Worm (Caenorhabditis elegans) whole organism, L4 larva: ENCODE data around the gene F48E3.2.

ENCODE experiments used
- F37D6.2 ChIP-seq: sonication (generic microtip); optimal IDR thresholded peaks from 2 replicates; lab custom pipeline; 2016; ENCODE audit warnings: mild to moderate bottlenecking, missing genetic modification characterization, missing compliant biosample characterization
- R02D3.7 ChIP-seq: fragments of 150-350 bp; sonication (generic microtip); optimal IDR thresholded peaks from 3 replicates; lab custom pipeline; 2014; ENCODE audit warnings: missing biosample characterization, missing genetic modification characterization
- Y5F2A.4 ChIP-seq: fragments of 200-800 bp; sonication (Bioruptor generic); optimal IDR thresholded peaks from 2 replicates; lab custom pipeline; 2018; ENCODE audit warnings: mild to moderate bottlenecking, missing genetic modification characterization, missing compliant biosample characterization
- ZK337.2 ChIP-seq: fragments of 200-800 bp; sonication (Bioruptor generic); IDR thresholded peaks from 2 replicates; pipeline ENCODE4 v1.3.6; 2022; ENCODE audit warnings: missing genetic modification reagents, missing genetic modification characterization, missing compliant biosample characterization
- ZK546.5 ChIP-seq, 2 experiments: sonication (generic microtip); optimal IDR thresholded peaks; 2 replicates each; lab custom pipeline; 2017; ENCODE audit warnings: missing biosample characterization in 2 of 2, missing genetic modification characterization in 2 of 2
- aha-1 ChIP-seq: fragments of 150-350 bp; peaks from one replicate; lab custom pipeline; 2014; ENCODE audit warnings: missing biosample characterization, missing genetic modification characterization
- aly-2 ChIP-seq: sonication (generic microtip); optimal IDR thresholded peaks from 2 replicates; lab custom pipeline; 2018; ENCODE audit warnings: missing biosample characterization, missing genetic modification characterization
- ceh-20 ChIP-seq: fragments of 200-800 bp; sonication (Bioruptor generic); IDR thresholded peaks from 2 replicates; pipeline ENCODE4 v1.3.6; 2022; ENCODE audit warnings: missing genetic modification reagents, missing genetic modification characterization, missing compliant biosample characterization
- ceh-44 ChIP-seq: fragments of 200-800 bp; sonication (Bioruptor generic); IDR thresholded peaks from 2 replicates; pipeline ENCODE4 v1.3.6; 2022; ENCODE audit warnings: missing genetic modification reagents, missing genetic modification characterization, missing compliant biosample characterization
- ceh-62 ChIP-seq: sonication (generic microtip); optimal IDR thresholded peaks from 2 replicates; lab custom pipeline; 2017; ENCODE audit warnings: missing biosample characterization, missing genetic modification characterization
- ctbp-1 ChIP-seq: fragments of 200-800 bp; sonication (Bioruptor generic); IDR thresholded peaks from 2 replicates; pipeline ENCODE4 v1.3.6; 2022; ENCODE audit warnings: missing genetic modification reagents, missing genetic modification characterization, missing compliant biosample characterization
- dmd-8 ChIP-seq: fragments of 200-800 bp; sonication (Bioruptor generic); IDR thresholded peaks from 2 replicates; pipeline ENCODE4 v1.3.6; 2022; ENCODE audit warnings: missing genetic modification characterization, missing compliant biosample characterization
- dmd-9 ChIP-seq: fragments of 200-800 bp; sonication (Bioruptor generic); IDR thresholded peaks from 2 replicates; pipeline ENCODE4 v1.3.6; 2022; ENCODE audit warnings: missing genetic modification reagents, missing genetic modification characterization, missing compliant biosample characterization
- dpl-1 ChIP-seq: fragments of 150-350 bp; optimal IDR thresholded peaks from 2 replicates; lab custom pipeline; 2014; ENCODE audit warnings: missing biosample characterization, missing genetic modification reagents, missing genetic modification characterization
- duxl-1 ChIP-seq: sonication (generic microtip); optimal IDR thresholded peaks from 2 replicates; lab custom pipeline; 2016; ENCODE audit warnings: mild to moderate bottlenecking, missing genetic modification characterization, moderate library complexity, missing compliant biosample characterization; ENCODE audit not compliant: poor library complexity
- dve-1 ChIP-seq: sonication (generic microtip); optimal IDR thresholded peaks from 2 replicates; lab custom pipeline; 2017; ENCODE audit warnings: antibody characterized with exemption, mild to moderate bottlenecking, missing genetic modification characterization, missing compliant biosample characterization; ENCODE audit not compliant: insufficient read depth
- fos-1 ChIP-seq: fragments of 150-350 bp; optimal IDR thresholded peaks from 2 replicates; lab custom pipeline; 2014; ENCODE audit warnings: missing biosample characterization, missing genetic modification characterization
- gei-8 ChIP-seq: fragments of 200-800 bp; sonication (Bioruptor generic); optimal IDR thresholded peaks from 2 replicates; lab custom pipeline; 2018; ENCODE audit warnings: mild to moderate bottlenecking, missing genetic modification characterization, missing compliant biosample characterization
- hif-1 ChIP-seq, 2 experiments: sonication (generic microtip); optimal IDR thresholded peaks; 2 replicates each; lab custom pipeline; 2016 to 2017; ENCODE audit warnings: missing compliant biosample characterization in 2 of 2, missing genetic modification characterization in 2 of 2, missing genetic modification reagents in 2 of 2, missing genotype in 2 of 2, mild to moderate bottlenecking in 1 of 2
- hlh-11 ChIP-seq: fragments of 200-800 bp; sonication (Bioruptor generic); optimal IDR thresholded peaks from 2 replicates; lab custom pipeline; 2018; ENCODE audit warnings: mild to moderate bottlenecking, missing genetic modification characterization, missing compliant biosample characterization
- hlh-30 ChIP-seq: sonication (generic microtip); optimal IDR thresholded peaks from 2 replicates; lab custom pipeline; 2017; ENCODE audit warnings: antibody characterized with exemption, mild to moderate bottlenecking, missing genetic modification characterization, missing compliant biosample characterization; ENCODE audit not compliant: insufficient read depth
- hmg-1.1 ChIP-seq: fragments of 200-800 bp; sonication (Bioruptor generic); IDR thresholded peaks from 2 replicates; pipeline ENCODE4 v1.3.6; 2022; ENCODE audit warnings: missing genetic modification reagents, missing genetic modification characterization, missing compliant biosample characterization
- lin-29 ChIP-seq: fragments of 200-800 bp; sonication (Bioruptor generic); IDR thresholded peaks from 2 replicates; pipeline ENCODE4 v1.3.6; 2022; ENCODE audit warnings: missing genetic modification reagents, missing genetic modification characterization, missing compliant biosample characterization
- lsy-2 ChIP-seq, 2 experiments: fragments of 150-350 bp in 1 of 2; sonication (generic microtip) in 1 of 2; optimal IDR thresholded peaks; 2 replicates each; lab custom pipeline; 2014 to 2017; ENCODE audit warnings: missing biosample characterization in 2 of 2, missing genetic modification characterization in 2 of 2
- madf-9 ChIP-seq: fragments of 200-800 bp; sonication (Bioruptor generic); conservative IDR thresholded peaks from 2 replicates; pipeline ENCODE4 v1.3.6; 2022; ENCODE audit warnings: missing genetic modification reagents, missing genetic modification characterization, missing compliant biosample characterization
- mdt-29 ChIP-seq: fragments of 200-800 bp; sonication (Bioruptor generic); IDR thresholded peaks from 2 replicates; pipeline ENCODE4 v1.3.6; 2022; ENCODE audit warnings: missing genetic modification reagents, missing genetic modification characterization, missing compliant biosample characterization
- mep-1 ChIP-seq: fragments of 150-350 bp; sonication (generic microtip); optimal IDR thresholded peaks from 3 replicates; lab custom pipeline; 2014; ENCODE audit warnings: missing biosample characterization, missing genetic modification characterization
- mes-2 ChIP-seq: sonication (generic microtip); optimal IDR thresholded peaks from 2 replicates; lab custom pipeline; 2016; ENCODE audit warnings: missing genotype, mild to moderate bottlenecking, missing genetic modification characterization, missing compliant biosample characterization; ENCODE audit not compliant: poor library complexity, severe bottlenecking
- mxl-3 ChIP-seq: fragments of 200-800 bp; sonication (Bioruptor generic); optimal IDR thresholded peaks from 2 replicates; lab custom pipeline; 2018; ENCODE audit warnings: mild to moderate bottlenecking, missing genetic modification characterization, missing compliant biosample characterization
- nhr-11 ChIP-seq: fragments of 150-350 bp; optimal IDR thresholded peaks from 2 replicates; lab custom pipeline; 2014; ENCODE audit warnings: missing biosample characterization, missing genetic modification characterization
- nhr-25 ChIP-seq: sonication (generic microtip); optimal IDR thresholded peaks from 2 replicates; lab custom pipeline; 2017; ENCODE audit warnings: missing genetic modification characterization, mild to moderate bottlenecking, missing compliant biosample characterization, antibody characterized with exemption, moderate library complexity, borderline replicate concordance; ENCODE audit not compliant: insufficient read depth
- nhr-28 ChIP-seq: fragments of 150-350 bp; optimal IDR thresholded peaks from 2 replicates; lab custom pipeline; 2014; ENCODE audit warnings: missing biosample characterization, missing genetic modification characterization
- nhr-48 ChIP-seq: sonication (generic microtip); optimal IDR thresholded peaks from 2 replicates; lab custom pipeline; 2016; ENCODE audit warnings: mild to moderate bottlenecking, missing genetic modification characterization, missing compliant biosample characterization
- nhr-6 ChIP-seq: fragments of 150-350 bp; optimal IDR thresholded peaks from 2 replicates; lab custom pipeline; 2014; ENCODE audit warnings: missing biosample characterization, missing genetic modification characterization
- nhr-76 ChIP-seq: fragments of 150-350 bp; optimal IDR thresholded peaks from 2 replicates; lab custom pipeline; 2014; ENCODE audit warnings: missing biosample characterization, missing genetic modification characterization
- pha-4 ChIP-seq, 2 experiments: fragments of 150-350 bp in 1 of 2; fragments of 200-800 bp in 1 of 2; sonication (Bioruptor generic) in 1 of 2; IDR thresholded peaks in 1 of 2; optimal IDR thresholded peaks in 1 of 2; 2 replicates each; pipeline versions ENCODE4 v1.3.6 to Lab custom; 2014 to 2022; ENCODE audit warnings: missing genetic modification characterization in 2 of 2, missing genetic modification reagents in 2 of 2, missing biosample characterization in 1 of 2, missing compliant biosample characterization in 1 of 2
- rbr-2 ChIP-seq: sonication (generic microtip); optimal IDR thresholded peaks from 2 replicates; lab custom pipeline; 2016; ENCODE audit warnings: missing genotype, missing genetic modification characterization, missing compliant biosample characterization
- spr-1 ChIP-seq: sonication (generic microtip); optimal IDR thresholded peaks from 2 replicates; lab custom pipeline; 2016; ENCODE audit warnings: mild to moderate bottlenecking, missing genetic modification characterization, missing compliant biosample characterization
- tag-97 ChIP-seq: fragments of 200-800 bp; sonication (Bioruptor generic); IDR thresholded peaks from 2 replicates; pipeline ENCODE4 v1.3.6; 2022; ENCODE audit warnings: missing genetic modification characterization, missing compliant biosample characterization
- unc-130 ChIP-seq: sonication (generic microtip); optimal IDR thresholded peaks from 2 replicates; lab custom pipeline; 2016; ENCODE audit warnings: missing genetic modification reagents, missing genetic modification characterization, missing compliant biosample characterization
- unc-62 ChIP-seq, 3 experiments: fragments of 150-350 bp in 1 of 3; sonication (generic microtip); optimal IDR thresholded peaks in 2 of 3; peaks in 1 of 3; 1 replicate in 1 of 3; 2 replicates in 2 of 3; lab custom pipeline; 2014 to 2017; ENCODE audit warnings: missing biosample characterization in 3 of 3, missing genetic modification characterization in 3 of 3, missing genetic modification reagents in 3 of 3, missing genotype in 1 of 3
- zfp-3 ChIP-seq: fragments of 200-800 bp; sonication (Bioruptor generic); conservative IDR thresholded peaks from 2 replicates; pipeline ENCODE4 v1.3.6; 2022; ENCODE audit warnings: missing genetic modification reagents, missing genetic modification characterization, missing compliant biosample characterization
- zip-2 ChIP-seq: fragments of 150-350 bp; optimal IDR thresholded peaks from 2 replicates; lab custom pipeline; 2014; ENCODE audit warnings: missing biosample characterization, missing genetic modification characterization
- ztf-7 ChIP-seq: fragments of 150-350 bp; optimal IDR thresholded peaks from 2 replicates; lab custom pipeline; 2014; ENCODE audit warnings: missing biosample characterization, missing genetic modification characterization

F48E3.2 gene

DNA sequence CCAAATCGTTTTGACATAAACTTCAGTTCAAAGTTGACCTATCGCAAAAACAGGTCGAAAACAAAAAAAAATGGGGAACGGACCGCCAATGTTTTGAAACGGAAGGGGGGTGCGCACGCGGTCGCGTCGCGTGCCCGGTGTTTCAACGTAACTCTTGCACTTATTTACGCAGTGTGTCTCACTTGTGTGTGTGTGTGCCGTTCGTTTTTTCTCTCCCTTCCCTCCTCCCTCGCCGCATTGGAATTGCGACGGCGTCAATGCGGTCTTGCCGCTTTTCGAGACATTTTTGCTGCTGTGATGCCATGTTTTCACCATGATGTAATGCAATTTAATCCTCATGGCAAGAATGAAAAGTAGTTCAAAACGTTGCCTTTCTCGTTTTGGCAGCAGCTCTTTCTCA lies 14.4 kb downstream of the F48E3.2 start (continued):
- peak; percentile 3; the same call in 1 of the 2 replicates for TF ChIP-seq ceh-44 (GFP tag; lab: Robert Waterston, UW)

DNA sequence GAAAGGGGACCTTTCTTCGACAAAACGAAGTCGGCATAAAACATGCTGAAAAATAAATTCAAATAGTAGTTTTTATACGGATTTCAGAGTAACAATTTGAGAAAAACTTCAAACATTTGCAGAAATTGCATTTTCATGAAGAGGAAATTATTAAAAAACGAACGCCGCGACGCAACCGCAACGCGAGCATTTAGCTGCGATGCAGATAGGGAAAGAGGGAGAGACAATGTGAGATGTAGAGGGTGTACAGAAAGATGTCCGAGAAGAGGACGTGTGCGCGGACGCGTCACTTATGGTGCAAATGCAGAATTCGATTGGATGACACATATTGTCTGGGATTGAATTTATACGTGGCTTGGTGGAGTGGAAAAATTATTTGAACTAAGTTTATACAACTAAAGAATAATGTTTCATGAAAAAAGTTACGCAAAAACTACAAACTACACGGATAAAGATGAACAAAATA lies 17.9 kb downstream of the F48E3.2 start, which contains the start of gene coh-1:
Gene coh-1, minus strand, starts transcription at position 51 of the 466 bp plus-strand sequence.
- peak; percentile 71 for TF ChIP-seq dve-1 (tag; lab: Kevin White, UChicago)
- TF ChIP-seq madf-9 (GFP tag; lab: Robert Waterston, UW): no peak
- peak; percentile 43 for TF ChIP-seq nhr-28 (tag; lab: Kevin White, UChicago)
- peak; percentile 19 for TF ChIP-seq hlh-11
- TF ChIP-seq dpl-1 (GFP tag; lab: Kevin White, UChicago): peak; percentile 51
- TF ChIP-seq hmg-1.1 (GFP tag; lab: Robert Waterston, UW): peak; percentile 69
- TF ChIP-seq lin-29 (GFP tag; lab: Robert Waterston, UW): no peak
- TF ChIP-seq ctbp-1 (GFP tag; lab: Robert Waterston, UW): no peak
- TF ChIP-seq zfp-3: no peak
- TF ChIP-seq Y5F2A.4: no peak
- TF ChIP-seq mes-2: peak; percentile 66
- peak in 1 of 2 experiments; percentile 82 for TF ChIP-seq unc-62 (GFP tag; optimal IDR thresholded peaks at IDR 0.05 in 1 of 2; lab: Kevin White, UChicago)
- no peak for TF ChIP-seq unc-62 (tag; optimal IDR thresholded peaks at IDR 0.05; lab: Kevin White, UChicago)
- no peak for TF ChIP-seq fos-1 (tag; lab: Kevin White, UChicago)
- TF ChIP-seq aha-1 (tag; lab: Kevin White, UChicago): peak; percentile 97
- no peak for TF ChIP-seq dmd-8
- TF ChIP-seq lsy-2 (tag; optimal IDR thresholded peaks at IDR 0.05; lab: Kevin White, UChicago): peak in 1 of 2 experiments; percentile 71
- TF ChIP-seq hif-1 (tag; optimal IDR thresholded peaks at IDR 0.05; lab: Kevin White, UChicago): peak in 1 of 2 experiments; percentile 7
- no peak for TF ChIP-seq gei-8
- TF ChIP-seq pha-4 (GFP tag; IDR thresholded peaks at IDR 0.05; lab: Robert Waterston, UW): no peak
- TF ChIP-seq pha-4 (tag; optimal IDR thresholded peaks at IDR 0.05; lab: Kevin White, UChicago): no peak
- peak; percentile 45 for TF ChIP-seq nhr-25 (tag; lab: Kevin White, UChicago)
- peak; percentile 32 for TF ChIP-seq hlh-30 (tag; lab: Kevin White, UChicago)
- peak; percentile 2 for TF ChIP-seq nhr-11 (tag; lab: Kevin White, UChicago)
- TF ChIP-seq ZK546.5 (tag; optimal IDR thresholded peaks at IDR 0.05; lab: Kevin White, UChicago): no peak
- peak; percentile 66 for TF ChIP-seq mep-1 (tag; lab: Kevin White, UChicago)
- TF ChIP-seq rbr-2 (tag; lab: Kevin White, UChicago): peak; percentile 59
- no peak for TF ChIP-seq tag-97 (GFP tag; lab: Robert Waterston, UW)
- peak; percentile 43 for TF ChIP-seq nhr-6
- TF ChIP-seq, all 104 proteins: peak for 16

- TF ChIP-seq aha-1 (tag; lab: Kevin White, UChicago): peak; percentile 4
- TF ChIP-seq mes-2: peak; percentile 27
- TF ChIP-seq ZK337.2 (GFP tag; lab: Robert Waterston, UW): no peak
- TF ChIP-seq, all 104 proteins: peak for 2
Observed at ce11 chrX:7469907-7470306, 23.0 kb downstream of the F48E3.2 start.

ce11 chrX:7466682-7467081 lies 26.2 kb downstream of the F48E3.2 start:
- no peak for TF ChIP-seq unc-130 (GFP tag; lab: Kevin White, UChicago)
- no peak for TF ChIP-seq nhr-48
- no peak for TF ChIP-seq R02D3.7 (tag; lab: Kevin White, UChicago)
- TF ChIP-seq duxl-1 (tag; lab: Kevin White, UChicago): no peak
- TF ChIP-seq dmd-8: no peak
- TF ChIP-seq ceh-20 (GFP tag; lab: Robert Waterston, UW): no peak
- no peak for TF ChIP-seq dmd-9
- no peak for TF ChIP-seq nhr-76 (tag; lab: Kevin White, UChicago)
- TF ChIP-seq mdt-29 (GFP tag; lab: Robert Waterston, UW): no peak
- no peak for TF ChIP-seq ceh-62
- no peak for TF ChIP-seq zip-2
- TF ChIP-seq spr-1 (tag; lab: Kevin White, UChicago): no peak
- no peak for TF ChIP-seq F37D6.2 (tag; lab: Kevin White, UChicago)
- TF ChIP-seq ztf-7: no peak
- TF ChIP-seq aha-1 (tag; lab: Kevin White, UChicago): no peak
- TF ChIP-seq ceh-44 (GFP tag; lab: Robert Waterston, UW): no peak
- no peak for TF ChIP-seq aly-2 (tag; lab: Kevin White, UChicago)
- TF ChIP-seq mxl-3 (GFP tag; lab: Kevin White, UChicago): no peak
